Worm (Caenorhabditis elegans): ENCODE data around the gene fbxb-55.

The fbxb-55 gene

ce11 chrIV:4078901-4079300 lies 10.3 kb downstream of the fbxb-55 start, which contains the start of gene C35B1.8:
TSS of gene C35B1.8 (minus strand) at chrIV:4079001.
- TF ChIP-seq ceh-43 (GFP tag; optimal IDR thresholded peaks at IDR 0.05) (no peak), lin-32 (GFP tag; optimal IDR thresholded peaks at IDR 0.05) (no peak), sptf-1 (tag; optimal IDR thresholded peaks at IDR 0.05) (no peak), zip-8 (tag; optimal IDR thresholded peaks at IDR 0.05) (no peak), nhr-12 (tag; optimal IDR thresholded peaks at IDR 0.05) (no peak), ztf-11 (tag; optimal IDR thresholded peaks at IDR 0.05) (no peak), ceh-83 (GFP tag; optimal IDR thresholded peaks at IDR 0.05) (no peak), elt-3 (tag; optimal IDR thresholded peaks at IDR 0.05) (no peak), unc-39 (tag; optimal IDR thresholded peaks at IDR 0.05) (no peak), flh-1 (GFP tag; optimal IDR thresholded peaks at IDR 0.05) (no peak), tbx-8 (GFP tag; optimal IDR thresholded peaks at IDR 0.05) (no peak), M03D4.4 (tag; optimal IDR thresholded peaks at IDR 0.05) (no peak), unc-62 (GFP tag; optimal IDR thresholded peaks at IDR 0.05) (no peak), pha-4 (tag; optimal IDR thresholded peaks at IDR 0.05) (no peak)

ce11 chrIV:4079514-4079913 lies 10.9 kb downstream of the fbxb-55 start, which contains the start of gene C35B1.4:
TSS of gene C35B1.4 (plus strand) at chrIV:4079814.
- no peak for TF ChIP-seq nhr-28 (tag; optimal IDR thresholded peaks at IDR 0.05)
- no peak for TF ChIP-seq lin-32 (GFP tag; optimal IDR thresholded peaks at IDR 0.05)
- TF ChIP-seq unc-120 (tag; optimal IDR thresholded peaks at IDR 0.05; ENCODE audit: poor library complexity, severe bottlenecking): no peak
- no peak for TF ChIP-seq mls-2 (tag; optimal IDR thresholded peaks at IDR 0.05)
- TF ChIP-seq snpc-4 (tag; optimal IDR thresholded peaks at IDR 0.05): no peak
- TF ChIP-seq sem-2 (GFP tag; optimal IDR thresholded peaks at IDR 0.05): no peak
- TF ChIP-seq ceh-39 (tag; optimal IDR thresholded peaks at IDR 0.05): no peak
- no peak for TF ChIP-seq nhr-12 (tag; optimal IDR thresholded peaks at IDR 0.05)
- no peak for TF ChIP-seq mab-5 (tag; optimal IDR thresholded peaks at IDR 0.05)
- no peak for TF ChIP-seq drap-1 (GFP tag; optimal IDR thresholded peaks at IDR 0.05)
- no peak for TF ChIP-seq ham-2 (GFP tag; optimal IDR thresholded peaks at IDR 0.05)
- no peak for TF ChIP-seq cnd-1 (tag; optimal IDR thresholded peaks at IDR 0.05)
- no peak for TF ChIP-seq nhr-2 (tag; optimal IDR thresholded peaks at IDR 0.05)
- no peak for TF ChIP-seq elt-3 (tag; optimal IDR thresholded peaks at IDR 0.05)

ce11 chrIV:4080846-4081245 lies 12.3 kb downstream of the fbxb-55 start, which contains the start of the genes C35B1.9 and C35B1.3:
TSS of gene C35B1.9 (minus strand) at chrIV:4080946.
TSS of gene C35B1.3 (plus strand) at chrIV:4081151.
- TF ChIP-seq drap-1 (GFP tag; optimal IDR thresholded peaks at IDR 0.05): no peak
- no peak for TF ChIP-seq hlh-1 (tag; optimal IDR thresholded peaks at IDR 0.05)
- no peak for TF ChIP-seq mep-1 (tag; optimal IDR thresholded peaks at IDR 0.05)
- TF ChIP-seq sptf-1 (tag; optimal IDR thresholded peaks at IDR 0.05): no peak
- no peak for TF ChIP-seq ceh-43 (GFP tag; optimal IDR thresholded peaks at IDR 0.05)
- no peak for TF ChIP-seq mls-2 (tag; optimal IDR thresholded peaks at IDR 0.05)
- TF ChIP-seq mab-5 (tag; optimal IDR thresholded peaks at IDR 0.05): no peak
- no peak for TF ChIP-seq ceh-39 (tag; optimal IDR thresholded peaks at IDR 0.05)
- TF ChIP-seq lin-32 (GFP tag; optimal IDR thresholded peaks at IDR 0.05): no peak
- no peak for TF ChIP-seq lsy-2 (tag; optimal IDR thresholded peaks at IDR 0.05)
- TF ChIP-seq bed-3 (GFP tag; optimal IDR thresholded peaks at IDR 0.05): no peak
- TF ChIP-seq ztf-11 (tag; optimal IDR thresholded peaks at IDR 0.05): no peak
- no peak for TF ChIP-seq zip-8 (tag; optimal IDR thresholded peaks at IDR 0.05)
- TF ChIP-seq flh-1 (GFP tag; optimal IDR thresholded peaks at IDR 0.05): no peak

- no peak for TF ChIP-seq ham-2 (GFP tag; optimal IDR thresholded peaks at IDR 0.05)
- no peak for TF ChIP-seq blmp-1 (tag; optimal IDR thresholded peaks at IDR 0.05)
- TF ChIP-seq nhr-28 (tag; optimal IDR thresholded peaks at IDR 0.05): no peak
- no peak for TF ChIP-seq mab-5 (tag; optimal IDR thresholded peaks at IDR 0.05)
- no peak for TF ChIP-seq bed-3 (GFP tag; optimal IDR thresholded peaks at IDR 0.05)
Observed at ce11 chrIV:4082599-4082998, 14.0 kb downstream of the fbxb-55 start.

ce11 chrIV:4083094-4083493 lies 14.5 kb downstream of the fbxb-55 start:
- TF ChIP-seq ceh-39 (tag; optimal IDR thresholded peaks at IDR 0.05) (no peak), nhr-12 (tag; optimal IDR thresholded peaks at IDR 0.05) (no peak), elt-1 (tag; optimal IDR thresholded peaks at IDR 0.05; ENCODE audit: borderline replicate concordance, insufficient read depth) (no peak), hlh-1 (tag; optimal IDR thresholded peaks at IDR 0.05) (no peak), drap-1 (GFP tag; optimal IDR thresholded peaks at IDR 0.05) (no peak), snpc-4 (tag; optimal IDR thresholded peaks at IDR 0.05) (no peak), M03D4.4 (tag; optimal IDR thresholded peaks at IDR 0.05) (no peak), ceh-83 (GFP tag; optimal IDR thresholded peaks at IDR 0.05) (no peak), nhr-237 (tag; optimal IDR thresholded peaks at IDR 0.05) (no peak), bed-3 (GFP tag; optimal IDR thresholded peaks at IDR 0.05) (no peak), lin-32 (GFP tag; optimal IDR thresholded peaks at IDR 0.05) (no peak)
